Worm (Caenorhabditis elegans) whole organism, L4/young adult: ENCODE measurements around the gene str-114.

Source experiments
- W03F9.2 ChIP-seq: fragments of 150-350 bp; optimal IDR thresholded peaks from 2 replicates; lab custom pipeline; 2014; ENCODE audit warnings: missing biosample characterization, missing genetic modification characterization
- dao-5 ChIP-seq: sonication (generic microtip); optimal IDR thresholded peaks from 2 replicates; lab custom pipeline; 2016; ENCODE audit warnings: missing genotype, missing genetic modification characterization, moderate library complexity, missing compliant biosample characterization
- him-1 ChIP-seq: sonication (generic microtip); optimal IDR thresholded peaks from 2 replicates; lab custom pipeline; 2016; ENCODE audit warnings: missing genotype, missing genetic modification reagents, missing genetic modification characterization, missing compliant biosample characterization

Gene str-114

ce11 chrV:3685790-3686208 is 36.2 kb downstream of the str-114 start, which contains the start of gene W08A12.2:
TSS of gene W08A12.2 (minus strand) at chrV:3685892.
- TF ChIP-seq him-1 (tag; lab: Kevin White, UChicago) (no peak), W03F9.2 (tag; lab: Kevin White, UChicago) (no peak), dao-5 (tag; lab: Kevin White, UChicago) (no peak)

- TF ChIP-seq W03F9.2 (tag; lab: Kevin White, UChicago) (no peak), him-1 (tag; lab: Kevin White, UChicago) (no peak), dao-5 (tag; lab: Kevin White, UChicago) (no peak)
These were observed 36.7 kb downstream of the str-114 start for ce11 chrV:3686292-3686691.

- TF ChIP-seq him-1 (tag; lab: Kevin White, UChicago) (no peak), W03F9.2 (tag; lab: Kevin White, UChicago) (no peak), dao-5 (tag; lab: Kevin White, UChicago) (no peak)
These were observed 37.3 kb downstream of the str-114 start, which contains the start of gene unc-132 for ce11 chrV:3686899-3687298. TSS of gene unc-132 (plus strand) at chrV:3687106.

ce11 chrV:3688733-3689132 is 39.2 kb downstream of the str-114 start:
- TF ChIP-seq him-1 (tag; lab: Kevin White, UChicago) (no peak), W03F9.2 (tag; lab: Kevin White, UChicago) (no peak), dao-5 (tag; lab: Kevin White, UChicago) (no peak)

- TF ChIP-seq him-1 (tag; lab: Kevin White, UChicago) (no peak), W03F9.2 (tag; lab: Kevin White, UChicago) (no peak), dao-5 (tag; lab: Kevin White, UChicago) (no peak)
These were observed 43.0 kb downstream of the str-114 start for ce11 chrV:3692613-3693012.

- TF ChIP-seq him-1 (tag; lab: Kevin White, UChicago) (no peak), dao-5 (tag; lab: Kevin White, UChicago) (no peak), W03F9.2 (tag; lab: Kevin White, UChicago) (no peak)
These were observed 44.1 kb downstream of the str-114 start for ce11 chrV:3693657-3694056.

ce11 chrV:3695254-3695653 is 45.7 kb downstream of the str-114 start:
- TF ChIP-seq him-1 (tag; lab: Kevin White, UChicago): no peak

- TF ChIP-seq W03F9.2 (tag; lab: Kevin White, UChicago) (no peak), dao-5 (tag; lab: Kevin White, UChicago) (no peak), him-1 (tag; lab: Kevin White, UChicago) (no peak)
These were observed 47.5 kb downstream of the str-114 start for ce11 chrV:3697071-3697470.

ce11 chrV:3698497-3698896 is 48.9 kb downstream of the str-114 start:
- TF ChIP-seq W03F9.2 (tag; lab: Kevin White, UChicago) (no peak), dao-5 (tag; lab: Kevin White, UChicago) (no peak), him-1 (tag; lab: Kevin White, UChicago) (no peak)
